Fruit fly (Drosophila melanogaster) whole organism: ENCODE results near the gene CG10970.

Source experiments
- CG8478 ChIP-seq: fragments of >200 bp; optimal IDR thresholded peaks from 2 replicates; lab custom pipeline; 2018; ENCODE audit warnings: inconsistent platforms
- Dll ChIP-seq: fragments of >200 bp; optimal IDR thresholded peaks from 2 replicates; lab custom pipeline; 2017
- EcR ChIP-seq, 2 experiments: fragments of >200 bp; optimal IDR thresholded peaks; 2 replicates each; lab custom pipeline; 2017; ENCODE audit warnings: missing biosample characterization in 2 of 2, missing genetic modification characterization in 2 of 2, missing genetic modification reagents in 2 of 2
- pan ChIP-seq: fragments of >200 bp; optimal IDR thresholded peaks from 2 replicates; lab custom pipeline; 2017
- psq ChIP-seq: fragments of >200 bp; optimal IDR thresholded peaks from 2 replicates; lab custom pipeline; 2017
- usp ChIP-seq: fragments of >200 bp; optimal IDR thresholded peaks from 2 replicates; lab custom pipeline; 2017; ENCODE audit warnings: missing biosample characterization, missing genetic modification characterization, mixed read lengths

- no peak for TF ChIP-seq EcR (GFP tag; optimal IDR thresholded peaks at IDR 0.05; lab: Kevin White, UChicago)
- no peak for TF ChIP-seq Dll (lab: Kevin White, UChicago)
- no peak for TF ChIP-seq CG8478 (lab: Kevin White, UChicago)
- TF ChIP-seq usp (GFP tag; lab: Kevin White, UChicago) = no peak
- no peak for TF ChIP-seq pan
- TF ChIP-seq psq (lab: Kevin White, UChicago) = no peak
Observed at dm6 chrX:9117831-9118230, 46.6 kb upstream of the CG10970 start.
